Worm (Caenorhabditis elegans) whole organism, L4 larva: Measurements from ENCODE around the gene spsb-2.

Experiments
- F10B5.3 ChIP-seq: sonication (generic microtip); optimal IDR thresholded peaks from 2 replicates; lab custom pipeline; 2016; ENCODE audit warnings: mild to moderate bottlenecking, missing genetic modification characterization, missing compliant biosample characterization
- F26F4.8 ChIP-seq: fragments of 200-800 bp; sonication (Bioruptor generic); conservative IDR thresholded peaks from 2 replicates; pipeline ENCODE4 v1.3.6; 2022; ENCODE audit warnings: missing genetic modification characterization, missing compliant biosample characterization
- F44E2.7 ChIP-seq: fragments of 200-800 bp; sonication (Bioruptor generic); IDR thresholded peaks from 2 replicates; pipeline ENCODE4 v2.1.2; 2022; ENCODE audit warnings: missing genetic modification characterization, missing compliant biosample characterization
- F49E8.2 ChIP-seq: sonication (generic microtip); optimal IDR thresholded peaks from 2 replicates; lab custom pipeline; 2016; ENCODE audit warnings: missing compliant biosample characterization, mild to moderate bottlenecking, missing genetic modification characterization, borderline replicate concordance
- R02D3.7 ChIP-seq: fragments of 150-350 bp; sonication (generic microtip); optimal IDR thresholded peaks from 3 replicates; lab custom pipeline; 2014; ENCODE audit warnings: missing biosample characterization, missing genetic modification characterization
- T20F7.1 ChIP-seq: fragments of 200-800 bp; sonication (Bioruptor generic); optimal IDR thresholded peaks from 2 replicates; lab custom pipeline; 2018; ENCODE audit warnings: mild to moderate bottlenecking, missing genetic modification characterization, missing compliant biosample characterization
- T26A8.4 ChIP-seq: fragments of 200-800 bp; sonication (Bioruptor generic); IDR thresholded peaks from 2 replicates; pipeline ENCODE4 v1.3.6; 2022; ENCODE audit warnings: missing genetic modification characterization, missing compliant biosample characterization
- Y48G9A.11 ChIP-seq: fragments of 200-800 bp; sonication (Bioruptor generic); IDR thresholded peaks from 2 replicates; pipeline ENCODE4 v1.3.6; 2022; ENCODE audit warnings: missing genetic modification reagents, missing genetic modification characterization, missing compliant biosample characterization
- Y75B8A.6 ChIP-seq: fragments of 200-800 bp; sonication (Bioruptor generic); IDR thresholded peaks from 2 replicates; pipeline ENCODE4 v1.3.6; 2022; ENCODE audit warnings: missing genetic modification reagents, missing genetic modification characterization, missing compliant biosample characterization
- ZK337.2 ChIP-seq: fragments of 200-800 bp; sonication (Bioruptor generic); IDR thresholded peaks from 2 replicates; pipeline ENCODE4 v1.3.6; 2022; ENCODE audit warnings: missing genetic modification reagents, missing genetic modification characterization, missing compliant biosample characterization
- aly-2 ChIP-seq: sonication (generic microtip); optimal IDR thresholded peaks from 2 replicates; lab custom pipeline; 2018; ENCODE audit warnings: missing biosample characterization, missing genetic modification characterization
- attf-4 ChIP-seq: sonication (generic microtip); optimal IDR thresholded peaks from 3 replicates; lab custom pipeline; 2017; ENCODE audit warnings: missing biosample characterization, missing genetic modification characterization
- ceh-28 ChIP-seq: fragments of 150-350 bp; optimal IDR thresholded peaks from 2 replicates; lab custom pipeline; 2014; ENCODE audit warnings: missing biosample characterization, missing genetic modification reagents, missing genetic modification characterization
- ceh-32 ChIP-seq: sonication (generic microtip); optimal IDR thresholded peaks from 2 replicates; lab custom pipeline; 2016; ENCODE audit warnings: mild to moderate bottlenecking, missing genetic modification characterization, missing compliant biosample characterization; ENCODE audit not compliant: poor library complexity
- ceh-44 ChIP-seq: fragments of 200-800 bp; sonication (Bioruptor generic); IDR thresholded peaks from 2 replicates; pipeline ENCODE4 v1.3.6; 2022; ENCODE audit warnings: missing genetic modification reagents, missing genetic modification characterization, missing compliant biosample characterization
- ceh-62 ChIP-seq: sonication (generic microtip); optimal IDR thresholded peaks from 2 replicates; lab custom pipeline; 2017; ENCODE audit warnings: missing biosample characterization, missing genetic modification characterization
- ceh-82 ChIP-seq: sonication (generic microtip); optimal IDR thresholded peaks from 2 replicates; lab custom pipeline; 2017; ENCODE audit warnings: missing biosample characterization, missing genetic modification characterization
- ces-1 ChIP-seq: fragments of 150-350 bp; sonication (generic microtip); optimal IDR thresholded peaks from 4 replicates; lab custom pipeline; 2014; ENCODE audit warnings: missing biosample characterization, missing genetic modification reagents, missing genetic modification characterization
- daf-12 ChIP-seq: fragments of 150-350 bp; optimal IDR thresholded peaks from 2 replicates; lab custom pipeline; 2014; ENCODE audit warnings: missing biosample characterization, missing genetic modification reagents, missing genetic modification characterization
- daf-19 ChIP-seq: fragments of 200-800 bp; sonication (Bioruptor generic); conservative IDR thresholded peaks from 2 replicates; pipeline ENCODE4 v1.3.6; 2022; ENCODE audit warnings: missing genetic modification characterization, missing compliant biosample characterization
- daf-8 ChIP-seq: fragments of 200-800 bp; sonication (Bioruptor generic); IDR thresholded peaks from 2 replicates; pipeline ENCODE4 v1.3.6; 2022; ENCODE audit warnings: missing genetic modification characterization, missing compliant biosample characterization
- dmd-6 ChIP-seq: fragments of 200-800 bp; sonication (Bioruptor generic); IDR thresholded peaks from 2 replicates; pipeline ENCODE4 v1.3.6; 2022; ENCODE audit warnings: missing genetic modification reagents, missing genetic modification characterization, missing compliant biosample characterization
- dmd-8 ChIP-seq: fragments of 200-800 bp; sonication (Bioruptor generic); IDR thresholded peaks from 2 replicates; pipeline ENCODE4 v1.3.6; 2022; ENCODE audit warnings: missing genetic modification characterization, missing compliant biosample characterization
- dmd-9 ChIP-seq: fragments of 200-800 bp; sonication (Bioruptor generic); IDR thresholded peaks from 2 replicates; pipeline ENCODE4 v1.3.6; 2022; ENCODE audit warnings: missing genetic modification reagents, missing genetic modification characterization, missing compliant biosample characterization
- dpl-1 ChIP-seq: fragments of 150-350 bp; optimal IDR thresholded peaks from 2 replicates; lab custom pipeline; 2014; ENCODE audit warnings: missing biosample characterization, missing genetic modification reagents, missing genetic modification characterization
- duxl-1 ChIP-seq: sonication (generic microtip); optimal IDR thresholded peaks from 2 replicates; lab custom pipeline; 2016; ENCODE audit warnings: mild to moderate bottlenecking, missing genetic modification characterization, moderate library complexity, missing compliant biosample characterization; ENCODE audit not compliant: poor library complexity
- dve-1 ChIP-seq: sonication (generic microtip); optimal IDR thresholded peaks from 2 replicates; lab custom pipeline; 2017; ENCODE audit warnings: antibody characterized with exemption, mild to moderate bottlenecking, missing genetic modification characterization, missing compliant biosample characterization; ENCODE audit not compliant: insufficient read depth
- fos-1 ChIP-seq: fragments of 150-350 bp; optimal IDR thresholded peaks from 2 replicates; lab custom pipeline; 2014; ENCODE audit warnings: missing biosample characterization, missing genetic modification characterization
- hif-1 ChIP-seq, 2 experiments: sonication (generic microtip); optimal IDR thresholded peaks; 2 replicates each; lab custom pipeline; 2016 to 2017; ENCODE audit warnings: missing compliant biosample characterization in 2 of 2, missing genetic modification characterization in 2 of 2, missing genetic modification reagents in 2 of 2, missing genotype in 2 of 2, mild to moderate bottlenecking in 1 of 2
- hmg-1.1 ChIP-seq: fragments of 200-800 bp; sonication (Bioruptor generic); IDR thresholded peaks from 2 replicates; pipeline ENCODE4 v1.3.6; 2022; ENCODE audit warnings: missing genetic modification reagents, missing genetic modification characterization, missing compliant biosample characterization
- lin-13 ChIP-seq: fragments of 150-350 bp; optimal IDR thresholded peaks from 2 replicates; lab custom pipeline; 2014; ENCODE audit warnings: missing biosample characterization, missing genetic modification reagents, missing genetic modification characterization
- lin-15B ChIP-seq: fragments of 150-350 bp; sonication (generic microtip); optimal IDR thresholded peaks from 3 replicates; lab custom pipeline; 2014; ENCODE audit warnings: missing biosample characterization, missing genetic modification characterization
- lin-39 ChIP-seq: fragments of 150-350 bp; optimal IDR thresholded peaks from 2 replicates; lab custom pipeline; 2014; ENCODE audit warnings: missing biosample characterization, missing genetic modification reagents, missing genetic modification characterization
- lsy-2 ChIP-seq, 2 experiments: fragments of 150-350 bp in 1 of 2; sonication (generic microtip) in 1 of 2; optimal IDR thresholded peaks; 2 replicates each; lab custom pipeline; 2014 to 2017; ENCODE audit warnings: missing biosample characterization in 2 of 2, missing genetic modification characterization in 2 of 2
- madf-5 ChIP-seq, 2 experiments: fragments of 200-800 bp; sonication (Bioruptor generic); IDR thresholded peaks; 2 replicates each; pipeline ENCODE4 v1.3.6; 2022; ENCODE audit warnings: missing compliant biosample characterization in 2 of 2, missing genetic modification characterization in 2 of 2
- madf-9 ChIP-seq: fragments of 200-800 bp; sonication (Bioruptor generic); conservative IDR thresholded peaks from 2 replicates; pipeline ENCODE4 v1.3.6; 2022; ENCODE audit warnings: missing genetic modification reagents, missing genetic modification characterization, missing compliant biosample characterization
- mes-2 ChIP-seq: sonication (generic microtip); optimal IDR thresholded peaks from 2 replicates; lab custom pipeline; 2016; ENCODE audit warnings: missing genotype, mild to moderate bottlenecking, missing genetic modification characterization, missing compliant biosample characterization; ENCODE audit not compliant: poor library complexity, severe bottlenecking
- mxl-2 ChIP-seq: fragments of 200-800 bp; sonication (Bioruptor generic); conservative IDR thresholded peaks from 2 replicates; pipeline ENCODE4 v1.3.6; 2022; ENCODE audit warnings: missing genetic modification reagents, missing genetic modification characterization, missing compliant biosample characterization
- mxl-3 ChIP-seq: fragments of 200-800 bp; sonication (Bioruptor generic); optimal IDR thresholded peaks from 2 replicates; lab custom pipeline; 2018; ENCODE audit warnings: mild to moderate bottlenecking, missing genetic modification characterization, missing compliant biosample characterization
- nhr-10 ChIP-seq: fragments of 150-350 bp; optimal IDR thresholded peaks from 2 replicates; lab custom pipeline; 2014; ENCODE audit warnings: missing biosample characterization, missing genetic modification characterization
- nhr-111 ChIP-seq: fragments of 200-800 bp; sonication (Bioruptor generic); optimal IDR thresholded peaks from 2 replicates; lab custom pipeline; 2018; ENCODE audit warnings: mild to moderate bottlenecking, missing genetic modification characterization, missing compliant biosample characterization
- nhr-41 ChIP-seq: fragments of 200-800 bp; sonication (Bioruptor generic); IDR thresholded peaks from 2 replicates; pipeline ENCODE4 v1.3.6; 2022; ENCODE audit warnings: missing genetic modification reagents, missing genetic modification characterization, missing compliant biosample characterization
- nhr-77 ChIP-seq: fragments of 150-350 bp; optimal IDR thresholded peaks from 2 replicates; lab custom pipeline; 2014; ENCODE audit warnings: missing biosample characterization, missing genetic modification characterization
- pqm-1 ChIP-seq: sonication (generic microtip); optimal IDR thresholded peaks from 2 replicates; lab custom pipeline; 2017; ENCODE audit warnings: missing biosample characterization, missing genetic modification characterization
- skn-1 ChIP-seq: fragments of 150-350 bp; optimal IDR thresholded peaks from 2 replicates; lab custom pipeline; 2014; ENCODE audit warnings: missing biosample characterization, missing genetic modification characterization
- snpc-4 ChIP-seq: fragments of 150-350 bp; optimal IDR thresholded peaks from 2 replicates; lab custom pipeline; 2014; ENCODE audit warnings: missing biosample characterization, missing genetic modification characterization
- spr-1 ChIP-seq: sonication (generic microtip); optimal IDR thresholded peaks from 2 replicates; lab custom pipeline; 2016; ENCODE audit warnings: mild to moderate bottlenecking, missing genetic modification characterization, missing compliant biosample characterization
- spr-3 ChIP-seq: fragments of 200-800 bp; sonication (Bioruptor generic); optimal IDR thresholded peaks from 2 replicates; lab custom pipeline; 2018; ENCODE audit warnings: mild to moderate bottlenecking, missing genetic modification characterization, missing compliant biosample characterization
- tag-97 ChIP-seq: fragments of 200-800 bp; sonication (Bioruptor generic); IDR thresholded peaks from 2 replicates; pipeline ENCODE4 v1.3.6; 2022; ENCODE audit warnings: missing genetic modification characterization, missing compliant biosample characterization
- unc-130 ChIP-seq: sonication (generic microtip); optimal IDR thresholded peaks from 2 replicates; lab custom pipeline; 2016; ENCODE audit warnings: missing genetic modification reagents, missing genetic modification characterization, missing compliant biosample characterization
- zfp-2 ChIP-seq: sonication (generic microtip); optimal IDR thresholded peaks from 2 replicates; lab custom pipeline; 2016; ENCODE audit warnings: mild to moderate bottlenecking, missing genetic modification characterization, missing compliant biosample characterization
- zip-2 ChIP-seq: fragments of 150-350 bp; optimal IDR thresholded peaks from 2 replicates; lab custom pipeline; 2014; ENCODE audit warnings: missing biosample characterization, missing genetic modification characterization
- ztf-11 ChIP-seq: fragments of 150-350 bp; optimal IDR thresholded peaks from 2 replicates; lab custom pipeline; 2014; ENCODE audit warnings: missing biosample characterization, missing genetic modification characterization

spsb-2 gene

DNA sequence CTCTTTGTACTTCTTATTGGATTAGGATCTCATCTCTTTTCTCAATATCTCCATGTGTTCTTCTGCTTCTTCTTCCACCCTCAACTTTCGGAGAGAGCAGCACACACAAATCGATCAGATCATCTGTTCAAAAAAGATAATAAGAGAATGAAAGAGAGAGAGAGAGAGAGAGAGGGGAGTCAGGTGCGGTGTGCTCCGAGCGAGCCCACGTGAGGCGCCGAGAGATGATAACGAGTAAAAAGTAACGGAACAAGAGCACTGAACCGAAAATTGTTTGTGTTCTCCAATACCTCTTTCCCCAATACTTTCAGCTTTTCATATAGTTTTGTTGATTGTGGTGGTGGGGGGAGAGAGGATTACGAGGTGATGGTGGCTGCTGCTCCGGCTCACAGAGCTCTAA lies 36.2 kb upstream of the spsb-2 start (continued):
- TF ChIP-seq ceh-82, result no peak
- no peak for TF ChIP-seq attf-4 (tag; lab: Kevin White, UChicago)
- TF ChIP-seq F26F4.8 (GFP tag; lab: Robert Waterston, UW), result no peak
- no peak for TF ChIP-seq lin-39 (tag; lab: Kevin White, UChicago)
- peak in 1 of 2 experiments; percentile 21 for TF ChIP-seq hif-1 (tag; optimal IDR thresholded peaks at IDR 0.05; lab: Kevin White, UChicago)
- no peak for TF ChIP-seq F49E8.2 (tag; lab: Kevin White, UChicago)
- TF ChIP-seq lsy-2 (tag; optimal IDR thresholded peaks at IDR 0.05; lab: Kevin White, UChicago), result peak in 1 of 2 experiments; percentile 26
- no peak for TF ChIP-seq spr-1
- TF ChIP-seq nhr-10 (tag; lab: Kevin White, UChicago), result no peak
- no peak for TF ChIP-seq nhr-41 (GFP tag; lab: Robert Waterston, UW)
- no peak for TF ChIP-seq lin-13
- TF ChIP-seq madf-9 (GFP tag; lab: Robert Waterston, UW), result no peak
- TF ChIP-seq unc-130 (GFP tag; lab: Kevin White, UChicago), result no peak
- peak; percentile 81 for TF ChIP-seq dmd-6 (GFP tag; lab: Robert Waterston, UW)
- no peak for TF ChIP-seq F10B5.3
- TF ChIP-seq mxl-3, result peak; percentile 62
- TF ChIP-seq nhr-111 (GFP tag; lab: Kevin White, UChicago), result no peak
- no peak for TF ChIP-seq T20F7.1
- TF ChIP-seq daf-12 (tag; lab: Kevin White, UChicago), result no peak
- no peak for TF ChIP-seq Y48G9A.11
- TF ChIP-seq madf-5 (GFP tag; IDR thresholded peaks at IDR 0.05; lab: Robert Waterston, UW), result no peak
- no peak for TF ChIP-seq hmg-1.1 (GFP tag; lab: Robert Waterston, UW)
- TF ChIP-seq dmd-8 (GFP tag; lab: Robert Waterston, UW), result no peak
- TF ChIP-seq aly-2 (tag; lab: Kevin White, UChicago), result no peak
- TF ChIP-seq snpc-4, result no peak
- no peak for TF ChIP-seq Y75B8A.6 (GFP tag; lab: Robert Waterston, UW)
- no peak for TF ChIP-seq dmd-9 (GFP tag; lab: Robert Waterston, UW)
- no peak for TF ChIP-seq daf-8
- TF ChIP-seq skn-1 (tag; lab: Kevin White, UChicago), result no peak
- no peak for TF ChIP-seq ceh-32
- TF ChIP-seq T26A8.4 (GFP tag; lab: Robert Waterston, UW), result no peak
- TF ChIP-seq daf-19 (GFP tag; lab: Robert Waterston, UW), result no peak
- TF ChIP-seq ceh-62 (tag; lab: Kevin White, UChicago), result no peak
- TF ChIP-seq zip-2, result no peak
- 0 out of 2 replicates have a peak, but pooled peaks have one; percentile 16 for TF ChIP-seq ZK337.2
- TF ChIP-seq dpl-1 (GFP tag; lab: Kevin White, UChicago), result no peak
- no peak for TF ChIP-seq ceh-28 (tag; lab: Kevin White, UChicago)
- TF ChIP-seq F44E2.7 (GFP tag; lab: Robert Waterston, UW), result no peak
- no peak for TF ChIP-seq ceh-44 (GFP tag; lab: Robert Waterston, UW)
- TF ChIP-seq duxl-1 (tag; lab: Kevin White, UChicago), result no peak
- TF ChIP-seq fos-1 (tag; lab: Kevin White, UChicago), result no peak
- no peak for TF ChIP-seq zfp-2 (tag; lab: Kevin White, UChicago)
- TF ChIP-seq pqm-1, result peak; percentile 38
- no peak for TF ChIP-seq lin-15B (tag; lab: Kevin White, UChicago)
- peak; percentile 10 for TF ChIP-seq mes-2 (tag; lab: Kevin White, UChicago)
- TF ChIP-seq nhr-77 (tag; lab: Kevin White, UChicago), result peak; percentile 89
- TF ChIP-seq R02D3.7, result no peak
- TF ChIP-seq dve-1, result peak; percentile 81
- no peak for TF ChIP-seq ces-1 (GFP tag; lab: Kevin White, UChicago)
- no peak for TF ChIP-seq spr-3 (GFP tag; lab: Kevin White, UChicago)
- TF ChIP-seq tag-97 (GFP tag; lab: Robert Waterston, UW), result no peak
- no peak for TF ChIP-seq mxl-2
- TF ChIP-seq ztf-11 (tag; lab: Kevin White, UChicago), result no peak
